Worm (Caenorhabditis elegans) whole organism, L1 larva: ENCODE measurements around the gene prp-40.

ENCODE experiments used
- C16A3.4 ChIP-seq: fragments of 150-350 bp; optimal IDR thresholded peaks from 2 replicates; lab custom pipeline; 2014; ENCODE audit warnings: missing biosample characterization, missing genetic modification characterization
- aha-1 ChIP-seq: fragments of 150-350 bp; optimal IDR thresholded peaks from 2 replicates; lab custom pipeline; 2014; ENCODE audit warnings: missing biosample characterization, missing genetic modification characterization
- alr-1 ChIP-seq: fragments of 200-800 bp; sonication (Bioruptor generic); optimal IDR thresholded peaks from 2 replicates; lab custom pipeline; 2018; ENCODE audit warnings: borderline replicate concordance, mild to moderate bottlenecking, missing genetic modification characterization, missing compliant biosample characterization
- ama-1 ChIP-seq: fragments of 150-350 bp; optimal IDR thresholded peaks from 2 replicates; lab custom pipeline; 2014
- ceh-63 ChIP-seq: fragments of 200-800 bp; sonication (Bioruptor generic); optimal IDR thresholded peaks from 2 replicates; lab custom pipeline; 2018; ENCODE audit warnings: mild to moderate bottlenecking, missing genetic modification characterization, missing compliant biosample characterization
- ceh-8 ChIP-seq: fragments of 200-800 bp; sonication (Bioruptor generic); optimal IDR thresholded peaks from 2 replicates; lab custom pipeline; 2018; ENCODE audit warnings: mild to moderate bottlenecking, missing genetic modification characterization, moderate library complexity, missing compliant biosample characterization
- ceh-88 ChIP-seq: fragments of 200-800 bp; sonication (Bioruptor generic); IDR thresholded peaks from 2 replicates; pipeline ENCODE4 v1.3.6; 2022; ENCODE audit warnings: missing genetic modification characterization, missing compliant biosample characterization
- ceh-90 ChIP-seq: sonication (generic microtip); optimal IDR thresholded peaks from 2 replicates; lab custom pipeline; 2016; ENCODE audit warnings: missing genetic modification characterization, missing compliant biosample characterization
- dsc-1 ChIP-seq: sonication (generic microtip); optimal IDR thresholded peaks from 2 replicates; lab custom pipeline; 2016; ENCODE audit warnings: mild to moderate bottlenecking, missing genetic modification characterization, missing compliant biosample characterization
- egl-27 ChIP-seq, 2 experiments: fragments of 150-350 bp in 1 of 2; sonication (generic microtip); optimal IDR thresholded peaks; 3 replicates each; lab custom pipeline; 2017 to 2018; ENCODE audit warnings: missing biosample characterization in 2 of 2, missing genetic modification characterization in 2 of 2, missing genetic modification reagents in 2 of 2
- elt-2 ChIP-seq: sonication (generic microtip); optimal IDR thresholded peaks from 2 replicates; lab custom pipeline; 2016; ENCODE audit warnings: missing genetic modification characterization, mild to moderate bottlenecking, inconsistent platforms, missing compliant biosample characterization, missing genetic modification reagents
- fkh-10 ChIP-seq: sonication (generic microtip); optimal IDR thresholded peaks from 2 replicates; lab custom pipeline; 2017; ENCODE audit warnings: missing biosample characterization, missing genetic modification reagents, missing genetic modification characterization
- fkh-4 ChIP-seq: sonication (generic microtip); optimal IDR thresholded peaks from 2 replicates; lab custom pipeline; 2016; ENCODE audit warnings: missing compliant biosample characterization, missing genetic modification characterization, borderline replicate concordance
- grh-1 ChIP-seq: fragments of 200-800 bp; sonication (Bioruptor generic); IDR thresholded peaks from 2 replicates; pipeline ENCODE4 v1.3.6; 2022; ENCODE audit warnings: missing genetic modification reagents, missing genetic modification characterization, missing compliant biosample characterization
- hlh-17 ChIP-seq: fragments of 200-800 bp; sonication (Bioruptor generic); optimal IDR thresholded peaks from 2 replicates; lab custom pipeline; 2018; ENCODE audit warnings: missing genetic modification characterization, mild to moderate bottlenecking, missing compliant biosample characterization, moderate library complexity, borderline replicate concordance
- hlh-4 ChIP-seq: sonication (generic microtip); optimal IDR thresholded peaks from 2 replicates; lab custom pipeline; 2016; ENCODE audit warnings: mild to moderate bottlenecking, missing genetic modification characterization, missing compliant biosample characterization
- hpl-2 ChIP-seq: fragments of 150-350 bp; optimal IDR thresholded peaks from 2 replicates; lab custom pipeline; 2014; ENCODE audit warnings: missing biosample characterization, missing genetic modification reagents, missing genetic modification characterization
- jun-1 ChIP-seq: fragments of 150-350 bp; optimal IDR thresholded peaks from 2 replicates; lab custom pipeline; 2014; ENCODE audit warnings: missing biosample characterization, missing genetic modification reagents, missing genetic modification characterization
- lin-15B ChIP-seq: fragments of 150-350 bp; sonication (generic microtip); optimal IDR thresholded peaks from 3 replicates; lab custom pipeline; 2014; ENCODE audit warnings: missing biosample characterization, missing genetic modification characterization
- lir-3 ChIP-seq: sonication (generic microtip); optimal IDR thresholded peaks from 2 replicates; lab custom pipeline; 2016; ENCODE audit warnings: mild to moderate bottlenecking, missing genetic modification characterization, moderate library complexity, missing compliant biosample characterization; ENCODE audit not compliant: poor library complexity
- mef-2 ChIP-seq: fragments of 150-350 bp; optimal IDR thresholded peaks from 2 replicates; lab custom pipeline; 2014; ENCODE audit warnings: missing biosample characterization, missing genetic modification characterization
- nhr-11 ChIP-seq: fragments of 150-350 bp; optimal IDR thresholded peaks from 2 replicates; lab custom pipeline; 2014; ENCODE audit warnings: missing biosample characterization, missing genetic modification characterization
- nhr-12 ChIP-seq: sonication (generic microtip); optimal IDR thresholded peaks from 2 replicates; lab custom pipeline; 2017; ENCODE audit warnings: missing biosample characterization, missing genetic modification characterization
- nhr-19 ChIP-seq: fragments of 200-800 bp; sonication (Bioruptor generic); conservative IDR thresholded peaks from 2 replicates; pipeline ENCODE4 v1.3.6; 2022; ENCODE audit warnings: missing genetic modification characterization, missing compliant biosample characterization
- nhr-20 ChIP-seq: sonication (generic microtip); optimal IDR thresholded peaks from 2 replicates; lab custom pipeline; 2016; ENCODE audit warnings: mild to moderate bottlenecking, missing genetic modification characterization, missing compliant biosample characterization
- nhr-28 ChIP-seq: fragments of 150-350 bp; optimal IDR thresholded peaks from 2 replicates; lab custom pipeline; 2014; ENCODE audit warnings: missing biosample characterization, missing genetic modification characterization
- nhr-47 ChIP-seq: sonication (generic microtip); optimal IDR thresholded peaks from 2 replicates; lab custom pipeline; 2016; ENCODE audit warnings: mild to moderate bottlenecking, missing genetic modification characterization, moderate library complexity, missing compliant biosample characterization
- nhr-76 ChIP-seq: sonication (generic microtip); optimal IDR thresholded peaks from 2 replicates; lab custom pipeline; 2017; ENCODE audit warnings: missing biosample characterization, missing genetic modification characterization
- nhr-77 ChIP-seq: fragments of 150-350 bp; optimal IDR thresholded peaks from 2 replicates; lab custom pipeline; 2014; ENCODE audit warnings: missing biosample characterization, missing genetic modification characterization
- nhr-84 ChIP-seq: sonication (generic microtip); optimal IDR thresholded peaks from 2 replicates; lab custom pipeline; 2017; ENCODE audit warnings: missing biosample characterization, missing genetic modification characterization
- nhr-85 ChIP-seq: sonication (generic microtip); peaks from one replicate; lab custom pipeline; 2016; ENCODE audit warnings: missing genetic modification characterization, inconsistent platforms, missing compliant biosample characterization
- nhr-90 ChIP-seq: sonication (generic microtip); optimal IDR thresholded peaks from 2 replicates; lab custom pipeline; 2016; ENCODE audit warnings: mild to moderate bottlenecking, missing genetic modification characterization, missing compliant biosample characterization; ENCODE audit not compliant: poor library complexity
- pag-3 ChIP-seq: sonication (generic microtip); optimal IDR thresholded peaks from 2 replicates; lab custom pipeline; 2017; ENCODE audit warnings: missing genetic modification characterization, mild to moderate bottlenecking, missing compliant biosample characterization, antibody characterized with exemption, borderline replicate concordance; ENCODE audit not compliant: insufficient read depth
- pax-3 ChIP-seq: fragments of 200-800 bp; sonication (Bioruptor generic); optimal IDR thresholded peaks from 2 replicates; lab custom pipeline; 2018; ENCODE audit warnings: mild to moderate bottlenecking, missing genetic modification characterization, moderate library complexity, missing compliant biosample characterization
- pqm-1 ChIP-seq: sonication (generic microtip); optimal IDR thresholded peaks from 3 replicates; lab custom pipeline; 2017; ENCODE audit warnings: missing biosample characterization, missing genetic modification characterization
- rnt-1 ChIP-seq: sonication (generic microtip); optimal IDR thresholded peaks from 2 replicates; lab custom pipeline; 2016; ENCODE audit warnings: mild to moderate bottlenecking, missing genetic modification characterization, moderate library complexity, missing compliant biosample characterization
- skn-1 ChIP-seq: fragments of 150-350 bp; optimal IDR thresholded peaks from 2 replicates; lab custom pipeline; 2014; ENCODE audit warnings: missing biosample characterization, missing genetic modification characterization
- snpc-4 ChIP-seq: fragments of 150-350 bp; optimal IDR thresholded peaks from 2 replicates; lab custom pipeline; 2014; ENCODE audit warnings: missing biosample characterization, missing genetic modification characterization
- snu-23 ChIP-seq: sonication (generic microtip); optimal IDR thresholded peaks from 2 replicates; lab custom pipeline; 2016; ENCODE audit warnings: missing genetic modification characterization, missing compliant biosample characterization
- sptf-1 ChIP-seq: fragments of 150-350 bp; optimal IDR thresholded peaks from 2 replicates; lab custom pipeline; 2014; ENCODE audit warnings: missing biosample characterization, missing genetic modification characterization
- sup-37 ChIP-seq: fragments of 200-800 bp; sonication (Bioruptor generic); optimal IDR thresholded peaks from 2 replicates; lab custom pipeline; 2018; ENCODE audit warnings: mild to moderate bottlenecking, missing genetic modification characterization, missing compliant biosample characterization
- tlp-1 ChIP-seq: fragments of 150-350 bp; optimal IDR thresholded peaks from 2 replicates; lab custom pipeline; 2014; ENCODE audit warnings: missing biosample characterization, missing genetic modification characterization
- unc-30 ChIP-seq: sonication (generic microtip); optimal IDR thresholded peaks from 2 replicates; lab custom pipeline; 2017; ENCODE audit warnings: missing biosample characterization, missing genetic modification characterization
- unc-62 ChIP-seq: fragments of 150-350 bp; optimal IDR thresholded peaks from 2 replicates; lab custom pipeline; 2014; ENCODE audit warnings: missing biosample characterization, missing genetic modification reagents, missing genetic modification characterization
- unc-98 ChIP-seq: fragments of 200-800 bp; sonication (Bioruptor generic); IDR thresholded peaks from 2 replicates; pipeline ENCODE4 v1.3.6; 2022; ENCODE audit warnings: missing genetic modification characterization, missing compliant biosample characterization
- xbp-1 ChIP-seq: sonication (generic microtip); optimal IDR thresholded peaks from 2 replicates; lab custom pipeline; 2016; ENCODE audit warnings: missing genetic modification characterization, missing compliant biosample characterization
- zip-4 ChIP-seq: fragments of 200-800 bp; sonication (Bioruptor generic); optimal IDR thresholded peaks from 2 replicates; lab custom pipeline; 2018; ENCODE audit warnings: mild to moderate bottlenecking, missing genetic modification characterization, moderate library complexity, missing compliant biosample characterization

Gene prp-40

ce11 chrIII:9521410-9522090 lies at the start of gene prp-40, which contains the start of gene clu-1 (continued):
- TF ChIP-seq tlp-1 (tag; lab: Kevin White, UChicago) (no peak), nhr-20 (tag; lab: Kevin White, UChicago) (peak; percentile 93), unc-62 (GFP tag; lab: Kevin White, UChicago) (no peak), lir-3 (tag; lab: Kevin White, UChicago) (peak; percentile 65), snu-23 (GFP tag; lab: Kevin White, UChicago) (peak; percentile 95), skn-1 (tag; lab: Kevin White, UChicago) (peak; percentile 78), ceh-8 (GFP tag; lab: Kevin White, UChicago) (peak; percentile 79), unc-30 (tag; lab: Kevin White, UChicago) (no peak), C16A3.4 (tag; lab: Kevin White, UChicago) (peak; percentile 94), elt-2 (tag; lab: Kevin White, UChicago) (peak; percentile 56), snpc-4 (tag; lab: Kevin White, UChicago) (peak; percentile 78), jun-1 (peak; percentile 81), mef-2 (tag; lab: Kevin White, UChicago) (peak; percentile 71), dsc-1 (peak; percentile 98), egl-27 (tag; optimal IDR thresholded peaks at IDR 0.05; lab: Kevin White, UChicago) (no peak), xbp-1 (tag; lab: Kevin White, UChicago) (peak; percentile 90), pag-3 (tag; lab: Kevin White, UChicago) (no peak), hlh-4 (no peak), fkh-10 (GFP tag; lab: Kevin White, UChicago) (peak; percentile 57), sptf-1 (tag; lab: Kevin White, UChicago) (no peak), nhr-84 (tag; lab: Kevin White, UChicago) (no peak), nhr-19 (peak; percentile 89), ceh-90 (tag; lab: Kevin White, UChicago) (no peak), hpl-2 (GFP tag; lab: Kevin White, UChicago) (peak; percentile 70), nhr-12 (tag; lab: Kevin White, UChicago) (no peak), fkh-4 (peak; percentile 77), nhr-11 (tag; lab: Kevin White, UChicago) (peak; percentile 43), sup-37 (GFP tag; lab: Kevin White, UChicago) (peak; percentile 33), unc-98 (no peak), pax-3 (tag; lab: Kevin White, UChicago) (peak; percentile 58), ama-1 (lab: Kevin White, UChicago) (no peak), grh-1 (peak; percentile 78), nhr-76 (tag; lab: Kevin White, UChicago) (no peak)
- TF ChIP-seq, all 84 proteins: peak for 57

- no peak for TF ChIP-seq nhr-90 (tag; lab: Kevin White, UChicago)
- no peak for TF ChIP-seq nhr-47
- TF ChIP-seq lin-15B, result no peak
- TF ChIP-seq pqm-1 (tag; lab: Kevin White, UChicago), result no peak
- no peak for TF ChIP-seq hlh-17 (GFP tag; lab: Kevin White, UChicago)
- TF ChIP-seq nhr-85 (tag; lab: Kevin White, UChicago), result no peak
- TF ChIP-seq jun-1, result no peak
- TF ChIP-seq nhr-28, result no peak
- no peak for TF ChIP-seq aha-1 (tag; lab: Kevin White, UChicago)
- no peak for TF ChIP-seq ceh-88
- TF ChIP-seq ceh-63 (GFP tag; lab: Kevin White, UChicago), result no peak
- TF ChIP-seq ceh-90 (tag; lab: Kevin White, UChicago), result no peak
- TF ChIP-seq nhr-77 (tag; lab: Kevin White, UChicago), result no peak
- no peak for TF ChIP-seq elt-2 (tag; lab: Kevin White, UChicago)
- no peak for TF ChIP-seq ama-1 (lab: Kevin White, UChicago)
- TF ChIP-seq rnt-1 (tag; lab: Kevin White, UChicago), result no peak
- no peak for TF ChIP-seq dsc-1
- TF ChIP-seq zip-4 (GFP tag; lab: Kevin White, UChicago), result no peak
- TF ChIP-seq ceh-8 (GFP tag; lab: Kevin White, UChicago), result no peak
- no peak for TF ChIP-seq alr-1
Measured at ce11 chrIII:9472464-9472863, 49.4 kb upstream of the prp-40 start.
